Fruit fly (Drosophila melanogaster): ENCODE results near the gene Brd7-9.
A peak's percentile ranks its signal among the peaks of the same experiment; 100 is the strongest.

Gene Brd7-9

dm6 chr2L:7790448-7791355, 8.0 kb downstream of the Brd7-9 start, which contains the start of gene CG7149:
CG7149 (minus strand) TSS chr2L:7790557.
- TF ChIP-seq EcR (GFP tag; optimal IDR thresholded peaks at IDR 0.05) (peak; percentile 52), Pif1B (GFP tag; optimal IDR thresholded peaks at IDR 0.05) (no peak), CG15710 (tag; optimal IDR thresholded peaks at IDR 0.05) (no peak), CG4496 (GFP tag; IDR thresholded peaks at IDR 0.05) (peak; percentile 37; the same call in 1 of the 3 replicates), CG8159 (tag; optimal IDR thresholded peaks at IDR 0.05) (peak; percentile 46), Snoo (tag; optimal IDR thresholded peaks at IDR 0.05) (peak; percentile 25), Ets98B (GFP tag; IDR thresholded peaks at IDR 0.05) (no peak; the same call in 1 of the 2 replicates), CG34367 (tag; optimal IDR thresholded peaks at IDR 0.05) (no peak), gl (tag; optimal IDR thresholded peaks at IDR 0.05) (no peak), CG10348 (GFP tag; IDR thresholded peaks at IDR 0.05) (no peak), CG8301 (tag; optimal IDR thresholded peaks at IDR 0.05) (no peak), D1 (tag; optimal IDR thresholded peaks at IDR 0.05) (no peak), CG12605 (GFP tag; IDR thresholded peaks at IDR 0.05) (0 out of 2 replicates have a peak, but pooled peaks have one; percentile 11), rn (GFP tag; IDR thresholded peaks at IDR 0.05) (no peak), fd96Ca (GFP tag; IDR thresholded peaks at IDR 0.05) (peak; percentile 13; the same call in 1 of the 3 replicates), CG32121 (GFP tag; IDR thresholded peaks at IDR 0.05) (no peak), Pif1A (GFP tag; optimal IDR thresholded peaks at IDR 0.05) (no peak), CG14655 (GFP tag; optimal IDR thresholded peaks at IDR 0.05) (peak; percentile 20), CG17806 (tag; optimal IDR thresholded peaks at IDR 0.05) (no peak), CG9948 (tag; optimal IDR thresholded peaks at IDR 0.05) (no peak), CG13204 (GFP tag; optimal IDR thresholded peaks at IDR 0.05) (peak; percentile 67)

- TF ChIP-seq CG13204 (GFP tag; optimal IDR thresholded peaks at IDR 0.05) (no peak), CG8301 (tag; optimal IDR thresholded peaks at IDR 0.05) (no peak), CG34367 (tag; optimal IDR thresholded peaks at IDR 0.05) (no peak), gl (tag; optimal IDR thresholded peaks at IDR 0.05) (no peak), CG9948 (tag; optimal IDR thresholded peaks at IDR 0.05) (no peak), Pif1A (GFP tag; optimal IDR thresholded peaks at IDR 0.05) (no peak), fd96Ca (GFP tag; IDR thresholded peaks at IDR 0.05) (no peak), CG10348 (GFP tag; IDR thresholded peaks at IDR 0.05) (no peak), CG17806 (tag; optimal IDR thresholded peaks at IDR 0.05) (no peak), rn (GFP tag; IDR thresholded peaks at IDR 0.05) (no peak), EcR (GFP tag; optimal IDR thresholded peaks at IDR 0.05) (no peak), CG4496 (GFP tag; IDR thresholded peaks at IDR 0.05) (no peak), CG8159 (tag; optimal IDR thresholded peaks at IDR 0.05) (no peak), D1 (tag; optimal IDR thresholded peaks at IDR 0.05) (no peak), Snoo (tag; optimal IDR thresholded peaks at IDR 0.05) (no peak)
These were observed 8.7 kb downstream of the Brd7-9 start for dm6 chr2L:7791356-7791738.

dm6 chr2L:7794689-7795475, 12.2 kb downstream of the Brd7-9 start:
- TF ChIP-seq CG8301 (tag; optimal IDR thresholded peaks at IDR 0.05) (no peak), CG13204 (GFP tag; optimal IDR thresholded peaks at IDR 0.05) (no peak), CG32121 (GFP tag; IDR thresholded peaks at IDR 0.05) (no peak), CG14655 (GFP tag; optimal IDR thresholded peaks at IDR 0.05) (no peak), Pif1A (GFP tag; optimal IDR thresholded peaks at IDR 0.05) (no peak), fd96Ca (GFP tag; IDR thresholded peaks at IDR 0.05) (no peak), CG9948 (tag; optimal IDR thresholded peaks at IDR 0.05) (no peak), CG4496 (GFP tag; IDR thresholded peaks at IDR 0.05) (no peak), D1 (tag; optimal IDR thresholded peaks at IDR 0.05) (no peak)

- TF ChIP-seq EcR (GFP tag; optimal IDR thresholded peaks at IDR 0.05), result no peak
- 0 out of 2 replicates have a peak, but pooled peaks have one; percentile 17 for TF ChIP-seq CG32121 (GFP tag; IDR thresholded peaks at IDR 0.05)
- TF ChIP-seq CG9948 (tag; optimal IDR thresholded peaks at IDR 0.05), result no peak
These were observed 13.2 kb downstream of the Brd7-9 start, which contains the start of gene LKRSDH for dm6 chr2L:7795859-7796258. LKRSDH (minus strand) TSS chr2L:7795959.

- TF ChIP-seq CG8159 (tag; optimal IDR thresholded peaks at IDR 0.05) (peak; percentile 88), fd96Ca (GFP tag; IDR thresholded peaks at IDR 0.05) (peak; percentile 93), CG34367 (tag; optimal IDR thresholded peaks at IDR 0.05) (peak; percentile 84), CG10348 (GFP tag; IDR thresholded peaks at IDR 0.05) (peak; percentile 52; the same call in 1 of the 2 replicates), CG14655 (GFP tag; optimal IDR thresholded peaks at IDR 0.05) (peak; percentile 87), Pif1B (GFP tag; optimal IDR thresholded peaks at IDR 0.05) (peak; percentile 84), CG32121 (GFP tag; IDR thresholded peaks at IDR 0.05) (peak; percentile 78), CG15710 (tag; optimal IDR thresholded peaks at IDR 0.05) (peak; percentile 88), CG17806 (tag; optimal IDR thresholded peaks at IDR 0.05) (peak; percentile 77), D1 (tag; optimal IDR thresholded peaks at IDR 0.05) (no peak), Pif1A (GFP tag; optimal IDR thresholded peaks at IDR 0.05) (peak; percentile 88), Snoo (tag; optimal IDR thresholded peaks at IDR 0.05) (peak; percentile 84), gl (tag; optimal IDR thresholded peaks at IDR 0.05) (peak; percentile 73), CG13204 (GFP tag; optimal IDR thresholded peaks at IDR 0.05) (no peak), rn (GFP tag; IDR thresholded peaks at IDR 0.05) (no peak; the same call in 1 of the 2 replicates), CG8301 (tag; optimal IDR thresholded peaks at IDR 0.05) (peak; percentile 87), Ets98B (GFP tag; IDR thresholded peaks at IDR 0.05) (peak; percentile 81), CG4496 (GFP tag; IDR thresholded peaks at IDR 0.05) (peak; percentile 87), CG9948 (tag; optimal IDR thresholded peaks at IDR 0.05) (peak; percentile 82), EcR (GFP tag; optimal IDR thresholded peaks at IDR 0.05) (peak; percentile 56), CG12605 (GFP tag; IDR thresholded peaks at IDR 0.05) (peak; percentile 55)
These were observed 17.3 kb downstream of the Brd7-9 start, which contains the start of the genes Herp and r2d2 for dm6 chr2L:7799804-7800433. Herp (minus strand) TSS chr2L:7800058. r2d2 (plus strand) TSS chr2L:7800147.

All from whole organism, pupa.